Fruit fly (Drosophila melanogaster) whole organism, adult: ENCODE measurements around the gene Edem2.

Experiments used
- CG11617 ChIP-seq: fragments of 200-800 bp; sonication (Bioruptor generic); optimal IDR thresholded peaks from 2 replicates; lab custom pipeline; 2017; ENCODE audit warnings: mild to moderate bottlenecking, missing biosample characterization, missing genetic modification reagents, missing genetic modification characterization
- CG12768 ChIP-seq: fragments of 200-800 bp; sonication (Bioruptor generic); optimal IDR thresholded peaks from 2 replicates; lab custom pipeline; 2017; ENCODE audit warnings: missing biosample characterization, missing genetic modification characterization, mild to moderate bottlenecking, moderate library complexity, missing genetic modification reagents
- CG14711 ChIP-seq: fragments of 200-800 bp; sonication (Bioruptor generic); optimal IDR thresholded peaks from 2 replicates; lab custom pipeline; 2018; ENCODE audit warnings: missing biosample characterization, mild to moderate bottlenecking, missing genetic modification characterization, moderate library complexity
- CG1620 ChIP-seq: fragments of 200-800 bp; sonication (Bioruptor generic); optimal IDR thresholded peaks from 2 replicates; lab custom pipeline; 2016; ENCODE audit warnings: missing biosample characterization, missing genetic modification characterization
- CG33017 ChIP-seq: fragments of 200-800 bp; sonication (Bioruptor generic); optimal IDR thresholded peaks from 2 replicates; lab custom pipeline; 2018; ENCODE audit warnings: missing biosample characterization, mild to moderate bottlenecking, missing genetic modification characterization, moderate library complexity
- CG5204 ChIP-seq: fragments of 200-800 bp; sonication (Bioruptor generic); optimal IDR thresholded peaks from 2 replicates; lab custom pipeline; 2016; ENCODE audit warnings: missing biosample characterization, missing genetic modification characterization
- CG7045 ChIP-seq: fragments of 200-800 bp; sonication (Bioruptor generic); optimal IDR thresholded peaks from 2 replicates; lab custom pipeline; 2017; ENCODE audit warnings: missing biosample characterization, mild to moderate bottlenecking, missing genetic modification characterization
- CG7101 ChIP-seq: fragments of 200-800 bp; sonication (Bioruptor generic); optimal IDR thresholded peaks from 2 replicates; lab custom pipeline; 2018; ENCODE audit warnings: missing biosample characterization, mild to moderate bottlenecking, missing genetic modification characterization, moderate library complexity
- Clk ChIP-seq: fragments of 200-800 bp; sonication (Bioruptor generic); optimal IDR thresholded peaks from 2 replicates; lab custom pipeline; 2017; ENCODE audit warnings: missing biosample characterization, missing genetic modification characterization
- Crg-1 ChIP-seq: fragments of 200-800 bp; sonication (Bioruptor generic); optimal IDR thresholded peaks from 2 replicates; lab custom pipeline; 2016; ENCODE audit warnings: missing biosample characterization, missing genetic modification characterization
- Hr96 ChIP-seq: fragments of 200-800 bp; sonication (Bioruptor generic); optimal IDR thresholded peaks from 2 replicates; lab custom pipeline; 2016; ENCODE audit warnings: missing biosample characterization, missing genetic modification characterization
- Mnt ChIP-seq: fragments of 200-800 bp; sonication (Bioruptor generic); optimal IDR thresholded peaks from 2 replicates; lab custom pipeline; 2016; ENCODE audit warnings: missing biosample characterization, mild to moderate bottlenecking, missing genetic modification characterization
- bab1 ChIP-seq: fragments of 200-800 bp; sonication (Bioruptor generic); optimal IDR thresholded peaks from 3 replicates; lab custom pipeline; 2019; ENCODE audit warnings: missing biosample characterization, mild to moderate bottlenecking, missing genetic modification characterization, moderate library complexity
- cic ChIP-seq: fragments of 200-800 bp; sonication (Bioruptor generic); optimal IDR thresholded peaks from 2 replicates; lab custom pipeline; 2017; ENCODE audit warnings: missing biosample characterization, mild to moderate bottlenecking, missing genetic modification characterization, moderate library complexity
- cnc ChIP-seq, 2 experiments: fragments of >200 bp; optimal IDR thresholded peaks; 2 replicates each; lab custom pipeline; 2017
- kay ChIP-seq: fragments of 200-800 bp; sonication (Bioruptor generic); peaks from one replicate; lab custom pipeline; 2016; ENCODE audit warnings: missing biosample characterization, missing genetic modification characterization, borderline replicate concordance
- ovo ChIP-seq: fragments of 200-800 bp; sonication (Bioruptor generic); optimal IDR thresholded peaks from 2 replicates; lab custom pipeline; 2016; ENCODE audit warnings: missing biosample characterization, missing genetic modification characterization
- pad ChIP-seq: fragments of 200-800 bp; sonication (Bioruptor generic); optimal IDR thresholded peaks from 3 replicates; lab custom pipeline; 2017; ENCODE audit warnings: missing biosample characterization, missing genetic modification characterization, mild to moderate bottlenecking, moderate library complexity, missing genetic modification reagents
- tj ChIP-seq: fragments of 200-800 bp; sonication (Bioruptor generic); optimal IDR thresholded peaks from 3 replicates; lab custom pipeline; 2017; ENCODE audit warnings: missing biosample characterization, mild to moderate bottlenecking, missing genetic modification characterization, moderate library complexity
- toe ChIP-seq: fragments of 200-800 bp; sonication (Bioruptor generic); optimal IDR thresholded peaks from 2 replicates; lab custom pipeline; 2016; ENCODE audit warnings: missing biosample characterization, missing genetic modification characterization

Edem2 gene

dm6 chr2L:13190534-13190933 is 1.5 kb upstream of the Edem2 start:
- no peak for TF ChIP-seq bab1 (GFP tag; lab: Kevin White, UChicago)
- no peak for TF ChIP-seq CG1620 (GFP tag; lab: Kevin White, UChicago)
- no peak for TF ChIP-seq kay (GFP tag; lab: Kevin White, UChicago)
- no peak for TF ChIP-seq Hr96 (GFP tag; lab: Kevin White, UChicago)
- peak; percentile 55 for TF ChIP-seq pad (GFP tag; lab: Kevin White, UChicago)
- TF ChIP-seq CG11617 (GFP tag; lab: Kevin White, UChicago) = peak; percentile 44
- TF ChIP-seq CG14711 = peak; percentile 12
- TF ChIP-seq Clk (GFP tag; lab: Kevin White, UChicago) = peak; percentile 13
- TF ChIP-seq CG12768 (GFP tag; lab: Kevin White, UChicago) = peak; percentile 81
- TF ChIP-seq tj (GFP tag; lab: Kevin White, UChicago) = peak; percentile 18
- TF ChIP-seq CG5204 (GFP tag; lab: Kevin White, UChicago) = no peak
- TF ChIP-seq CG7101 (tag; lab: Kevin White, UChicago) = peak; percentile 52
- peak; percentile 95 for TF ChIP-seq cic
- peak; percentile 43 for TF ChIP-seq CG33017 (tag; lab: Kevin White, UChicago)
- peak; percentile 26 for TF ChIP-seq CG7045
- peak; percentile 19 for TF ChIP-seq ovo (GFP tag; lab: Kevin White, UChicago)
- TF ChIP-seq cnc (optimal IDR thresholded peaks at IDR 0.05; lab: Kevin White, UChicago) = no peak
- no peak for TF ChIP-seq Crg-1 (GFP tag; lab: Kevin White, UChicago)
- no peak for TF ChIP-seq toe (GFP tag; lab: Kevin White, UChicago)
- peak; percentile 57 for TF ChIP-seq Mnt (GFP tag; lab: Kevin White, UChicago)

- TF ChIP-seq ovo (GFP tag; lab: Kevin White, UChicago) = peak; percentile 2
- TF ChIP-seq CG7101 (tag; lab: Kevin White, UChicago) = no peak
These were observed 836 bp upstream of the Edem2 start for dm6 chr2L:13191052-13191678.

- TF ChIP-seq ovo (GFP tag; lab: Kevin White, UChicago) = no peak
- no peak for TF ChIP-seq Hr96 (GFP tag; lab: Kevin White, UChicago)
- no peak for TF ChIP-seq CG11617 (GFP tag; lab: Kevin White, UChicago)
These were observed 3.8 kb downstream of the Edem2 start for dm6 chr2L:13195822-13196221.

dm6 chr2L:13202960-13203436 is 11.0 kb downstream of the Edem2 start, which contains the start of gene CG16972:
CG16972 (minus strand) TSS chr2L:13203295.
- peak; percentile 35 for TF ChIP-seq CG7045
- no peak for TF ChIP-seq CG5204 (GFP tag; lab: Kevin White, UChicago)
- peak; percentile 41 for TF ChIP-seq bab1 (GFP tag; lab: Kevin White, UChicago)
- TF ChIP-seq Clk (GFP tag; lab: Kevin White, UChicago) = peak; percentile 0
- TF ChIP-seq tj (GFP tag; lab: Kevin White, UChicago) = no peak
- TF ChIP-seq CG11617 (GFP tag; lab: Kevin White, UChicago) = peak; percentile 55
- TF ChIP-seq Hr96 (GFP tag; lab: Kevin White, UChicago) = no peak
- peak; percentile 67 for TF ChIP-seq CG14711
- peak; percentile 33 for TF ChIP-seq ovo (GFP tag; lab: Kevin White, UChicago)
- TF ChIP-seq CG7101 (tag; lab: Kevin White, UChicago) = no peak

- TF ChIP-seq tj (GFP tag; lab: Kevin White, UChicago) (peak; percentile 44), CG33017 (tag; lab: Kevin White, UChicago) (peak; percentile 74), CG1620 (GFP tag; lab: Kevin White, UChicago) (peak; percentile 37), CG14711 (no peak), pad (GFP tag; lab: Kevin White, UChicago) (no peak), Mnt (GFP tag; lab: Kevin White, UChicago) (peak; percentile 93), ovo (GFP tag; lab: Kevin White, UChicago) (no peak), bab1 (GFP tag; lab: Kevin White, UChicago) (peak; percentile 12), CG12768 (GFP tag; lab: Kevin White, UChicago) (peak; percentile 43), CG11617 (GFP tag; lab: Kevin White, UChicago) (peak; percentile 37), CG7101 (tag; lab: Kevin White, UChicago) (peak; percentile 81), cic (peak; percentile 93), Crg-1 (GFP tag; lab: Kevin White, UChicago) (peak; percentile 35)
These were observed 11.6 kb downstream of the Edem2 start, which contains the start of gene Pect for dm6 chr2L:13203437-13204137. Pect (plus strand) TSS chr2L:13203762.

dm6 chr2L:13204151-13204550 is 12.2 kb downstream of the Edem2 start:
- peak; percentile 70 for TF ChIP-seq ovo (GFP tag; lab: Kevin White, UChicago)
- TF ChIP-seq CG33017 (tag; lab: Kevin White, UChicago) = no peak
- no peak for TF ChIP-seq CG7101 (tag; lab: Kevin White, UChicago)
- TF ChIP-seq tj (GFP tag; lab: Kevin White, UChicago) = no peak
- no peak for TF ChIP-seq toe (GFP tag; lab: Kevin White, UChicago)
- no peak for TF ChIP-seq cnc (optimal IDR thresholded peaks at IDR 0.05; lab: Kevin White, UChicago)
